Fruit fly (Drosophila melanogaster): ENCODE measurements around the gene CG14834.
A peak's percentile ranks its signal among the peaks of the same experiment; 100 is the strongest.

CG14834 gene

DNA sequence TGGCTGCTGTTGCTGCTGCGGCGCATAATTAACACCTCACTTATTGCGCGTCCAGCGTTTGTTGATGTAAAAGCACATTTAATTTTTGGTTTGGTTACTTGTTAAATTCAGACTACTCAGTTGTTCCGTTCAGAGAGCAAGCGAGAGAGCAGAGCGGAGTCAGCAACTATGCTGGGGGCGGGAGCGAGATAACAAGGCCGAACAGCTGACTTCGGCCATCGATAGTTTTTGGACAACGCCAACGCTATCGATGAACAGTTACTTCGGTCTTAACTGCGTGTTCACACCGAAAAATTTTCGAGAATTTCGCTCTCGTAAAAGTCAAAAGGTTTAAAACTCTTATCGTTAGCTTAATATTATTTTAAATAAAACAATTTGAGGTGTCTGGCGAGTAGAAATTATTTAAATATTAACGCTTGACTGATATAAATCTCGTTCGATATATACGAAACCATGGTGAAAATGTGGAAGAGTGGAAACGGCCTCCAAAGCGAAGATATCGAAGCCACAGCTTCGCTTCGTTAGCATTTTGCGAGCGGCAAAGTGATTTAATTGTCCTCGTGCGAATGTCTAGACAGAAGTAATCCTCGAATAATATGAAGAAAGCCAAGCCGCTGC is 34.5 kb upstream of the CG14834 start, which contains the start of the genes SMSr and smid (continued):
- no peak for TF ChIP-seq NC2α (GFP tag; optimal IDR thresholded peaks at IDR 0.05)
- TF ChIP-seq nmo (GFP tag; optimal IDR thresholded peaks at IDR 0.05) = peak; percentile 85
- TF ChIP-seq CG9609 (GFP tag; optimal IDR thresholded peaks at IDR 0.05) = peak; percentile 20
- peak; percentile 35 for TF ChIP-seq CG11723 (GFP tag; optimal IDR thresholded peaks at IDR 0.05)
- no peak for TF ChIP-seq abd-A (tag; optimal IDR thresholded peaks at IDR 0.05)
- peak; percentile 39 for TF ChIP-seq Fer3 (tag; optimal IDR thresholded peaks at IDR 0.05)
- TF ChIP-seq CG13424 (tag; optimal IDR thresholded peaks at IDR 0.05) = peak; percentile 59
- TF ChIP-seq CG42726 (GFP tag; IDR thresholded peaks at IDR 0.05; ENCODE audit: partially characterized antibody) = 0 out of 2 replicates have a peak, but pooled peaks have one; percentile 53
- no peak for TF ChIP-seq CG4730 (GFP tag; IDR thresholded peaks at IDR 0.05)
- TF ChIP-seq gcm2 (GFP tag; optimal IDR thresholded peaks at IDR 0.05) = no peak
- TF ChIP-seq sd (tag; optimal IDR thresholded peaks at IDR 0.05) = peak; percentile 68
- TF ChIP-seq Kr (GFP tag; optimal IDR thresholded peaks at IDR 0.05) = no peak
- TF ChIP-seq Nf-YB (GFP tag; optimal IDR thresholded peaks at IDR 0.05) = peak; percentile 2
- TF ChIP-seq Stat92E (GFP tag; optimal IDR thresholded peaks at IDR 0.05) = peak in 1 of 3 experiments; percentile 70
- TF ChIP-seq CG9817 (tag; optimal IDR thresholded peaks at IDR 0.05) = peak; percentile 67
- peak; percentile 43 for TF ChIP-seq CG13624 (GFP tag; optimal IDR thresholded peaks at IDR 0.05)
- TF ChIP-seq CG7556 (GFP tag; optimal IDR thresholded peaks at IDR 0.05) = peak; percentile 44
- TF ChIP-seq E2f2 (GFP tag; IDR thresholded peaks at IDR 0.05) = peak; percentile 24; the same call in 1 of the 2 replicates
- TF ChIP-seq ase (GFP tag; IDR thresholded peaks at IDR 0.05) = 0 out of 3 replicates have a peak, but pooled peaks have one; percentile 42
- TF ChIP-seq Sry-β (GFP tag; optimal IDR thresholded peaks at IDR 0.05) = peak; percentile 25
- no peak for TF ChIP-seq CG17568 (GFP tag; optimal IDR thresholded peaks at IDR 0.05)
- TF ChIP-seq CG6654 (GFP tag; optimal IDR thresholded peaks at IDR 0.05) = no peak
- no peak for TF ChIP-seq Gsc (GFP tag; IDR thresholded peaks at IDR 0.05)
- TF ChIP-seq Sox102F (GFP tag; optimal IDR thresholded peaks at IDR 0.05) = no peak
- peak; percentile 36 for TF ChIP-seq BtbVII (GFP tag; optimal IDR thresholded peaks at IDR 0.05)
- peak; percentile 42; the same call in 1 of the 3 replicates for TF ChIP-seq zfh1 (GFP tag; IDR thresholded peaks at IDR 0.05)
- no peak for TF ChIP-seq NK7.1 (GFP tag; optimal IDR thresholded peaks at IDR 0.05)
- peak; percentile 76 for TF ChIP-seq CG3995 (GFP tag; optimal IDR thresholded peaks at IDR 0.05)
- peak; percentile 55; the same call in 1 of the 2 replicates for TF ChIP-seq CG32772 (GFP tag; IDR thresholded peaks at IDR 0.05)
- TF ChIP-seq Sin3A (optimal IDR thresholded peaks at IDR 0.05) = peak; percentile 98
- peak; percentile 26 for TF ChIP-seq CG7987 (GFP tag; optimal IDR thresholded peaks at IDR 0.05)
- peak; percentile 16 for TF ChIP-seq CG12219 (GFP tag; optimal IDR thresholded peaks at IDR 0.05)
- TF ChIP-seq z (GFP tag; IDR thresholded peaks at IDR 0.05) = no peak
- TF ChIP-seq CG1792 (GFP tag; optimal IDR thresholded peaks at IDR 0.05) = no peak
- peak; percentile 91 for TF ChIP-seq unc-4 (GFP tag; IDR thresholded peaks at IDR 0.05; ENCODE audit: partially characterized antibody)
- no peak for TF ChIP-seq CG2678 (tag; optimal IDR thresholded peaks at IDR 0.05)
- TF ChIP-seq tll (GFP tag; optimal IDR thresholded peaks at IDR 0.05) = peak; percentile 80 to 96
- peak; percentile 51 for TF ChIP-seq jumu (GFP tag; optimal IDR thresholded peaks at IDR 0.05)
- no peak for TF ChIP-seq gro (GFP tag; optimal IDR thresholded peaks at IDR 0.05)
- TF ChIP-seq HLHmδ (GFP tag; optimal IDR thresholded peaks at IDR 0.05) = peak; percentile 4
- TF ChIP-seq Doc2 (GFP tag; IDR thresholded peaks at IDR 0.05) = no peak
- no peak for TF ChIP-seq Hr39 (optimal IDR thresholded peaks at IDR 0.05)
- TF ChIP-seq CG17612 (GFP tag; IDR thresholded peaks at IDR 0.05) = no peak
- no peak for TF ChIP-seq eve (GFP tag; optimal IDR thresholded peaks at IDR 0.05)
- TF ChIP-seq hkb (optimal IDR thresholded peaks at IDR 0.05) = peak; percentile 81
- 0 out of 2 replicates have a peak, but pooled peaks have one; percentile 19 for TF ChIP-seq hkb (GFP tag; IDR thresholded peaks at IDR 0.05)
- TF ChIP-seq CG11695 (GFP tag; IDR thresholded peaks at IDR 0.05) = no peak
- TF ChIP-seq CG3838 (GFP tag; optimal IDR thresholded peaks at IDR 0.05) = no peak
- TF ChIP-seq Hand (GFP tag; optimal IDR thresholded peaks at IDR 0.05) = peak; percentile 10
- TF ChIP-seq kay (GFP tag; optimal IDR thresholded peaks at IDR 0.05) = peak; percentile 8
